Worm (Caenorhabditis elegans) whole organism, L3 larva: ENCODE measurements around the gene nrf-5.

Experiments used
- aly-2 ChIP-seq: fragments of 150-350 bp; optimal IDR thresholded peaks from 2 replicates; lab custom pipeline; 2014; ENCODE audit warnings: missing biosample characterization, missing genetic modification characterization
- lin-15B ChIP-seq: fragments of 150-350 bp; optimal IDR thresholded peaks from 2 replicates; lab custom pipeline; 2014; ENCODE audit warnings: missing biosample characterization, missing genetic modification characterization
- nhr-237 ChIP-seq: fragments of 150-350 bp; optimal IDR thresholded peaks from 2 replicates; lab custom pipeline; 2014; ENCODE audit warnings: missing biosample characterization, missing genetic modification characterization
- pqm-1 ChIP-seq: fragments of 150-350 bp; optimal IDR thresholded peaks from 2 replicates; lab custom pipeline; 2017; ENCODE audit warnings: missing biosample characterization, missing genetic modification characterization, inconsistent platforms

DNA sequence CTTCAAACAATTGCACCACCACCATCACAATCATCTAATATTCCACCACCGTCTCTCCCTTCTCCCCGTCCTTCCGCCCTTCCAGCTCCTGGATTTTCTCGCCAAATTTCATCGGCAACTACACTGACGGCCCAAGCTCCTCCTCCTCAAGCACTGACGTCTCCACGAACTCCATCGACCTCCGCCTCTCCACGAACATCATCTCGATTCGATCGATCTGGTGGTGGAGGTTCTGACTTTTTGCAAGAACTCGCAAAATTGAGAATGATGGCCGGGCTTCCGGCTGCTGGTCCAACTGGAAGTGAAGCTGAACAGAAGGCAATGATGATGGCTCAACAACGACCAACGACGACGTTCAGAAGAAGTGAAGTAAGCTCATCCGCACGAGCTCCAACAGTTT is 34.0 kb upstream of the nrf-5 start:
- TF ChIP-seq lin-15B (tag; lab: Kevin White, UChicago) (no peak), pqm-1 (tag; lab: Kevin White, UChicago) (no peak), nhr-237 (tag; lab: Kevin White, UChicago) (no peak), aly-2 (tag; lab: Kevin White, UChicago) (no peak)
